Worm (Caenorhabditis elegans) whole organism, L3 larva: ENCODE data around the gene garr-1.

ENCODE experiments used
- R02D3.7 ChIP-seq: fragments of 150-350 bp; optimal IDR thresholded peaks from 2 replicates; lab custom pipeline; 2014; ENCODE audit warnings: missing biosample characterization, missing genetic modification characterization
- ZK546.5 ChIP-seq: sonication (generic microtip); optimal IDR thresholded peaks from 2 replicates; lab custom pipeline; 2017; ENCODE audit warnings: missing biosample characterization, missing genetic modification characterization
- aly-2 ChIP-seq: fragments of 150-350 bp; optimal IDR thresholded peaks from 2 replicates; lab custom pipeline; 2014; ENCODE audit warnings: missing biosample characterization, missing genetic modification characterization
- ceh-16 ChIP-seq: sonication (generic microtip); optimal IDR thresholded peaks from 2 replicates; lab custom pipeline; 2017; ENCODE audit warnings: missing biosample characterization, missing genetic modification characterization
- ceh-82 ChIP-seq: fragments of 150-350 bp; optimal IDR thresholded peaks from 2 replicates; lab custom pipeline; 2014; ENCODE audit warnings: missing biosample characterization, missing genetic modification characterization
- egl-27 ChIP-seq: sonication (generic microtip); optimal IDR thresholded peaks from 4 replicates; lab custom pipeline; 2017; ENCODE audit warnings: missing biosample characterization, missing genetic modification reagents, missing genetic modification characterization
- egl-5 ChIP-seq: fragments of 150-350 bp; optimal IDR thresholded peaks from 2 replicates; lab custom pipeline; 2017; ENCODE audit warnings: missing biosample characterization, missing genetic modification reagents, missing genetic modification characterization, inconsistent platforms
- elt-1 ChIP-seq: fragments of 150-350 bp; optimal IDR thresholded peaks from 2 replicates; lab custom pipeline; 2014; ENCODE audit warnings: missing biosample characterization, missing genetic modification characterization
- elt-2 ChIP-seq: sonication (generic microtip); optimal IDR thresholded peaks from 2 replicates; lab custom pipeline; 2016; ENCODE audit warnings: missing genetic modification reagents, mild to moderate bottlenecking, missing genetic modification characterization, missing compliant biosample characterization
- elt-3 ChIP-seq, 3 experiments: fragments of 150-350 bp in 1 of 3; sonication (generic microtip) in 2 of 3; optimal IDR thresholded peaks; 2 replicates in 2 of 3; 4 replicates in 1 of 3; lab custom pipeline; 2014 to 2017; ENCODE audit warnings: missing biosample characterization in 3 of 3, missing genetic modification characterization in 3 of 3
- eor-1 ChIP-seq, 2 experiments: fragments of 150-350 bp; optimal IDR thresholded peaks; 2 replicates each; lab custom pipeline; 2014 to 2018; ENCODE audit warnings: missing biosample characterization in 2 of 2, missing genetic modification characterization in 2 of 2
- fkh-10 ChIP-seq: sonication (generic microtip); optimal IDR thresholded peaks from 2 replicates; lab custom pipeline; 2017; ENCODE audit warnings: missing biosample characterization, missing genetic modification reagents, missing genetic modification characterization
- fkh-2 ChIP-seq: fragments of 150-350 bp; optimal IDR thresholded peaks from 2 replicates; lab custom pipeline; 2014; ENCODE audit warnings: missing biosample characterization, missing genetic modification reagents, missing genetic modification characterization
- fos-1 ChIP-seq: fragments of 150-350 bp; optimal IDR thresholded peaks from 2 replicates; lab custom pipeline; 2014; ENCODE audit warnings: missing biosample characterization, missing genetic modification characterization
- hmg-11 ChIP-seq: sonication (generic microtip); optimal IDR thresholded peaks from 2 replicates; lab custom pipeline; 2016; ENCODE audit warnings: missing genetic modification characterization, missing compliant biosample characterization
- lin-39 ChIP-seq: fragments of 150-350 bp; optimal IDR thresholded peaks from 2 replicates; lab custom pipeline; 2018; ENCODE audit warnings: missing biosample characterization, missing genetic modification reagents, missing genetic modification characterization
- lsy-12 ChIP-seq: sonication (generic microtip); optimal IDR thresholded peaks from 2 replicates; lab custom pipeline; 2016; ENCODE audit warnings: mild to moderate bottlenecking, missing genetic modification characterization, missing compliant biosample characterization
- mdl-1 ChIP-seq: fragments of 150-350 bp; optimal IDR thresholded peaks from 2 replicates; lab custom pipeline; 2014; ENCODE audit warnings: missing biosample characterization, missing genetic modification characterization
- mml-1 ChIP-seq: fragments of 150-350 bp; sonication (generic microtip); optimal IDR thresholded peaks from 3 replicates; lab custom pipeline; 2014; ENCODE audit warnings: missing biosample characterization, missing genetic modification characterization
- nfya-1 ChIP-seq: sonication (generic microtip); optimal IDR thresholded peaks from 2 replicates; lab custom pipeline; 2017; ENCODE audit warnings: missing genetic modification characterization, mild to moderate bottlenecking, missing compliant biosample characterization, antibody characterized with exemption, moderate library complexity; ENCODE audit not compliant: insufficient read depth
- nhr-12 ChIP-seq: fragments of 150-350 bp; optimal IDR thresholded peaks from 2 replicates; lab custom pipeline; 2014; ENCODE audit warnings: missing biosample characterization, missing genetic modification characterization
- nhr-23 ChIP-seq: fragments of 150-350 bp; optimal IDR thresholded peaks from 2 replicates; lab custom pipeline; 2014; ENCODE audit warnings: missing biosample characterization, missing genetic modification reagents, missing genetic modification characterization
- nhr-237 ChIP-seq: fragments of 150-350 bp; optimal IDR thresholded peaks from 2 replicates; lab custom pipeline; 2014; ENCODE audit warnings: missing biosample characterization, missing genetic modification characterization
- nhr-25 ChIP-seq: sonication (generic microtip); optimal IDR thresholded peaks from 2 replicates; lab custom pipeline; 2017; ENCODE audit warnings: missing biosample characterization, missing genetic modification characterization
- nhr-67 ChIP-seq: fragments of 150-350 bp; optimal IDR thresholded peaks from 2 replicates; lab custom pipeline; 2014; ENCODE audit warnings: missing biosample characterization, missing genetic modification characterization
- nhr-76 ChIP-seq: fragments of 150-350 bp; sonication (generic microtip); optimal IDR thresholded peaks from 5 replicates; lab custom pipeline; 2014; ENCODE audit warnings: missing biosample characterization, missing genetic modification characterization
- nhr-77 ChIP-seq: fragments of 150-350 bp; optimal IDR thresholded peaks from 2 replicates; lab custom pipeline; 2014; ENCODE audit warnings: missing biosample characterization, missing genetic modification characterization
- pha-4 ChIP-seq: fragments of 150-350 bp; optimal IDR thresholded peaks from 2 replicates; lab custom pipeline; 2014; ENCODE audit warnings: missing biosample characterization, missing genetic modification reagents, missing genetic modification characterization
- pqm-1 ChIP-seq: fragments of 150-350 bp; optimal IDR thresholded peaks from 2 replicates; lab custom pipeline; 2017; ENCODE audit warnings: missing biosample characterization, missing genetic modification characterization, inconsistent platforms
- sea-2 ChIP-seq: fragments of 150-350 bp; sonication (generic microtip); optimal IDR thresholded peaks from 4 replicates; lab custom pipeline; 2014; ENCODE audit warnings: missing biosample characterization, missing genetic modification reagents, missing genetic modification characterization
- skn-1 ChIP-seq: fragments of 150-350 bp; optimal IDR thresholded peaks from 2 replicates; lab custom pipeline; 2014; ENCODE audit warnings: missing biosample characterization, missing genetic modification characterization
- snpc-4 ChIP-seq: fragments of 150-350 bp; optimal IDR thresholded peaks from 2 replicates; lab custom pipeline; 2014; ENCODE audit warnings: missing biosample characterization, missing genetic modification characterization
- tbx-2 ChIP-seq: sonication (generic microtip); optimal IDR thresholded peaks from 2 replicates; lab custom pipeline; 2016; ENCODE audit warnings: mild to moderate bottlenecking, missing genetic modification characterization, missing compliant biosample characterization
- unc-39 ChIP-seq: sonication (generic microtip); optimal IDR thresholded peaks from 4 replicates; lab custom pipeline; 2017; ENCODE audit warnings: missing biosample characterization, missing genetic modification characterization
- unc-62 ChIP-seq: fragments of 150-350 bp; sonication (generic microtip); optimal IDR thresholded peaks from 4 replicates; lab custom pipeline; 2014; ENCODE audit warnings: missing biosample characterization, missing genetic modification reagents, missing genetic modification characterization
- zag-1 ChIP-seq: fragments of 150-350 bp; optimal IDR thresholded peaks from 2 replicates; lab custom pipeline; 2014; ENCODE audit warnings: missing biosample characterization, missing genetic modification characterization
- ztf-11 ChIP-seq: fragments of 150-350 bp; optimal IDR thresholded peaks from 2 replicates; lab custom pipeline; 2014; ENCODE audit warnings: missing biosample characterization, missing genetic modification characterization
- ztf-4 ChIP-seq: fragments of 150-350 bp; optimal IDR thresholded peaks from 2 replicates; lab custom pipeline; 2014; ENCODE audit warnings: missing biosample characterization, missing genetic modification characterization

The garr-1 gene

DNA sequence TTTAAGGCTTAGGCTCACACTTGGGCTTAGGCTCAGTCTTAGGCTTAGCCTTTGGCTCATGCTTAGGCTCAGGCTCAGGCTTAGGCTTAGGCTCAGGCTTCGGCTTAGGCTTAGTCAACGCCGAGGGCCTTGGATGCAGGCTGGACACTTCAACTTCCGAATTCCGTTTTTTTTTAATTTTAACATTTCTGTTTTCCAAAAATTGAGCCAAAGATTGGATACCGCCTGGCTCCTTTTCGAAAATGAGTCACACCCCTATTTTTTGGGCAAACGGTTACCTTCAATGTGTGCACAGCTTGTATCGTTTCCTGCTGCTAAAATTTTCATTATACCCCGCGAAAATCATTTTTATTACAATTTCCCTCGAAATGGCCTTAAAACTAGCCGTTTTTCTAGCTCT, 29.5 kb downstream of the garr-1 start, which contains the start of gene M04G7.1:
M04G7.1 (plus strand) TSS at position 301 of the 400 bp plus-strand sequence.
- TF ChIP-seq sea-2 (GFP tag; lab: Kevin White, UChicago) (no peak), elt-3 (tag; optimal IDR thresholded peaks at IDR 0.05; lab: Kevin White, UChicago) (no peak), mdl-1 (tag; lab: Kevin White, UChicago) (no peak), egl-27 (tag; lab: Kevin White, UChicago) (no peak)

DNA sequence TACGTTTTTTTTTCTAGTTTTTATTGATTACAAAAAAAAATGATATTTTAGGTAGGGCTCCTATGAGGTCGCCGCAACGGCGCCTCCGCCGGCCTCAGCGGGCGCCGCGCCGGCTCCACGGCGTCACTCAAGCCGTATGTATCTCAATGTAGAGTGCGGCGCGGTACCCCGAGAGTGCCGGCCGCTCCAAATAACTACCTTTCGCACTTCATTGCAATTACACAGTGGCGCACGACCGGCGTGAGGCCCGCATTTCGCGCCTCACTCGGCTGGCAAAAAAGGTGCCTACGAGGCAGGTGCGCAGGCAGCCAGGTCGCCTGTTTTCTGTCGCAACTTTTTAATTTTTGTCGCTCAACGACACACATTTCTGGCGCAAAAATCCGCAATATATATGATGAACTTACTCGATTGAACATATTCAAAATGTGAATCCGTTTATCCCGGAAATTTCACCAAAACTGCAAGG, 34.7 kb downstream of the garr-1 start, which contains the start of gene M04G7.2:
M04G7.2 (minus strand) TSS at position 416 of the 466 bp plus-strand sequence.
- TF ChIP-seq tbx-2 (tag; lab: Kevin White, UChicago), result no peak
- no peak for TF ChIP-seq snpc-4 (tag; lab: Kevin White, UChicago)
- no peak for TF ChIP-seq nhr-12 (tag; lab: Kevin White, UChicago)
- TF ChIP-seq unc-62, result no peak
- TF ChIP-seq skn-1, result no peak
- no peak for TF ChIP-seq elt-2 (tag; lab: Kevin White, UChicago)
- no peak for TF ChIP-seq mdl-1 (tag; lab: Kevin White, UChicago)
- no peak for TF ChIP-seq R02D3.7
- no peak for TF ChIP-seq unc-39 (tag; lab: Kevin White, UChicago)
- TF ChIP-seq ztf-4 (tag; lab: Kevin White, UChicago), result no peak
- no peak for TF ChIP-seq ceh-82
- TF ChIP-seq, all 47 proteins: peak for 0

DNA sequence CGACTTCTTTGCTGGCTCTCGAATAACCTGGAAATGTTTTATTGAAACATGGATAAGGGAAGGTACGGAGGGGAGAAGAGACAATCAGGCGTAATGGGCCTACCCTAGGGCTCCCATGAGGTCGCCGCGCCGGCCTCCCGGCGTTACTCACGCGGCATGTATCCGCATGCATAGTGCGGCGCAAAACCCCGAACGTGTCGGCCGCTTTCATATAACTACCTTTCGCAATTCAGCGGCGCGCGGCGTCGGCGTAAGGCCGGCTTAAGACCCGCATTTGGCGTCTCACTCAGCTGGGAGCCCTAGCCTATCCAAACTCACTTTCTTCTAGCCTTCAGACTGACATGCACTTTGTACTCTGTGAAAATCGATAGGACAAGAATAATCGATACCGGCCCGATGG, 36.1 kb downstream of the garr-1 start:
- no peak for TF ChIP-seq lsy-12 (tag; lab: Kevin White, UChicago)
- TF ChIP-seq unc-62, result no peak
- no peak for TF ChIP-seq nhr-23
- no peak for TF ChIP-seq fkh-10 (GFP tag; lab: Kevin White, UChicago)
- no peak for TF ChIP-seq unc-39 (tag; lab: Kevin White, UChicago)
- no peak for TF ChIP-seq nhr-25
- no peak for TF ChIP-seq skn-1
- no peak for TF ChIP-seq eor-1 (tag; optimal IDR thresholded peaks at IDR 0.05; lab: Kevin White, UChicago)
- TF ChIP-seq zag-1 (tag; lab: Kevin White, UChicago), result no peak
- TF ChIP-seq elt-1, result no peak
- TF ChIP-seq ztf-4 (tag; lab: Kevin White, UChicago), result no peak
- TF ChIP-seq lin-39 (tag; lab: Kevin White, UChicago), result no peak
- no peak for TF ChIP-seq nhr-76 (tag; lab: Kevin White, UChicago)
- no peak for TF ChIP-seq aly-2
- no peak for TF ChIP-seq nhr-12 (tag; lab: Kevin White, UChicago)

DNA sequence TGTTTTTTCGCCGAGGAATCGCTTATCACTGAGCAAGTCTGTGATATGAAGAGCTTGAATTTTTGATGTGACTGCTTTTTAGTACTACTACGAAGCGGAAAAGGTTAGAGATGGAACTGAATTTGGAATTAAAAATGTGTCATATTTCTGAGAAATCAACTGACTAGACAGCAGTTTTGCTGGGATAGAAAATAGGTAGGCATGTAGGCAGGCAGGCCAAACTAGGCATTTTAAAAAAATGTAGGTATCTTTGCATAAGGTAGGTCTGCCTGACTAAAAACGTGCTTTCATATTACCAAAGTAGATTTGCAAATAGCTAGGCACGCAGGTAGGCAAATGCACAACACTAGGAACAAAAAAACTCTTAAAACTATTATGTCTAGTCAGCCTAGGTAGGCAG, 40.6 kb downstream of the garr-1 start:
- TF ChIP-seq tbx-2 (tag; lab: Kevin White, UChicago) (no peak), nhr-77 (tag; lab: Kevin White, UChicago) (no peak), elt-2 (tag; lab: Kevin White, UChicago) (no peak), pqm-1 (tag; lab: Kevin White, UChicago) (no peak), sea-2 (GFP tag; lab: Kevin White, UChicago) (no peak), nhr-67 (tag; lab: Kevin White, UChicago) (no peak), ceh-16 (no peak), snpc-4 (tag; lab: Kevin White, UChicago) (no peak), R02D3.7 (no peak), zag-1 (tag; lab: Kevin White, UChicago) (no peak), egl-27 (tag; lab: Kevin White, UChicago) (no peak), egl-5 (tag; lab: Kevin White, UChicago) (no peak), eor-1 (tag; optimal IDR thresholded peaks at IDR 0.05; lab: Kevin White, UChicago) (no peak), unc-39 (tag; lab: Kevin White, UChicago) (no peak), elt-1 (no peak), fkh-10 (GFP tag; lab: Kevin White, UChicago) (no peak), nhr-237 (no peak), mml-1 (tag; lab: Kevin White, UChicago) (no peak), ZK546.5 (tag; lab: Kevin White, UChicago) (no peak), ztf-4 (tag; lab: Kevin White, UChicago) (no peak)

DNA sequence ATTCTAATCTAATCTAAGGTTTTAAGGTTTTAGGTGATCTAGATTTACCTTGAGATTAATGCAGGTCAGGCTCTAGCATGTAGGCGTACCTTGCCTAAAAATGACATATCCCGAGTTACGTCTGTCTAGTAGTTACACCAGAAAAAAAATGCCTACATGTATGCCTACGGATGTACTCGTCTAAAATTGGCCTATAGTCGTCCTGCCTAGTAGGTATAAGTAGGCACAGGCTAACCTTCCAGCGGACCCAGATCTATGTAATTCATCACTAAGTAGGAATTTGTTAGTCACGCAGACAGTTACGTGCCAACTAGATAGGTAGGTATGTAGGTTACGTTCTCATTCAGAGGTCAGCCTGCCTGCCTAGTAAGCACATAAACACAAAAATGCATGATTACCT, 41.3 kb downstream of the garr-1 start:
- TF ChIP-seq hmg-11 (tag; lab: Kevin White, UChicago), result no peak
- no peak for TF ChIP-seq R02D3.7
- TF ChIP-seq fos-1 (tag; lab: Kevin White, UChicago), result no peak
- TF ChIP-seq nhr-12 (tag; lab: Kevin White, UChicago), result no peak
- TF ChIP-seq ztf-11 (tag; lab: Kevin White, UChicago), result no peak
- TF ChIP-seq fkh-2, result no peak
- no peak for TF ChIP-seq unc-62
- no peak for TF ChIP-seq pha-4 (tag; lab: Kevin White, UChicago)
- TF ChIP-seq sea-2 (GFP tag; lab: Kevin White, UChicago), result no peak
- no peak for TF ChIP-seq nhr-77 (tag; lab: Kevin White, UChicago)
- TF ChIP-seq egl-5 (tag; lab: Kevin White, UChicago), result no peak
- no peak for TF ChIP-seq elt-3 (tag; optimal IDR thresholded peaks at IDR 0.05; lab: Kevin White, UChicago)
- no peak for TF ChIP-seq nhr-67 (tag; lab: Kevin White, UChicago)
- no peak for TF ChIP-seq mdl-1 (tag; lab: Kevin White, UChicago)
- no peak for TF ChIP-seq egl-27 (tag; lab: Kevin White, UChicago)
- TF ChIP-seq lsy-12 (tag; lab: Kevin White, UChicago), result no peak
- TF ChIP-seq nfya-1, result no peak
- TF ChIP-seq snpc-4 (tag; lab: Kevin White, UChicago), result no peak
- no peak for TF ChIP-seq ZK546.5 (tag; lab: Kevin White, UChicago)
- TF ChIP-seq, all 47 proteins: peak for 0
